Worm (Caenorhabditis elegans) whole organism, L4 larva: ENCODE data around the gene madf-11.

Source experiments
- D1046.2 ChIP-seq: fragments of 200-800 bp; sonication (Bioruptor generic); IDR thresholded peaks from 2 replicates; pipeline ENCODE4 v1.3.6; 2022; ENCODE audit warnings: missing genetic modification characterization, missing compliant biosample characterization
- F37D6.2 ChIP-seq: sonication (generic microtip); optimal IDR thresholded peaks from 2 replicates; lab custom pipeline; 2016; ENCODE audit warnings: mild to moderate bottlenecking, missing genetic modification characterization, missing compliant biosample characterization
- F49E8.2 ChIP-seq: sonication (generic microtip); optimal IDR thresholded peaks from 2 replicates; lab custom pipeline; 2016; ENCODE audit warnings: missing compliant biosample characterization, mild to moderate bottlenecking, missing genetic modification characterization, borderline replicate concordance
- T26A8.4 ChIP-seq: fragments of 200-800 bp; sonication (Bioruptor generic); IDR thresholded peaks from 2 replicates; pipeline ENCODE4 v1.3.6; 2022; ENCODE audit warnings: missing genetic modification characterization, missing compliant biosample characterization
- aha-1 ChIP-seq: fragments of 150-350 bp; peaks from one replicate; lab custom pipeline; 2014; ENCODE audit warnings: missing biosample characterization, missing genetic modification characterization
- aly-2 ChIP-seq: sonication (generic microtip); optimal IDR thresholded peaks from 2 replicates; lab custom pipeline; 2018; ENCODE audit warnings: missing biosample characterization, missing genetic modification characterization
- arid-1 ChIP-seq: fragments of 200-800 bp; sonication (Bioruptor generic); conservative IDR thresholded peaks from 2 replicates; pipeline ENCODE4 v1.3.6; 2022; ENCODE audit warnings: missing genetic modification reagents, missing genetic modification characterization, missing compliant biosample characterization
- ceh-20 ChIP-seq: fragments of 200-800 bp; sonication (Bioruptor generic); IDR thresholded peaks from 2 replicates; pipeline ENCODE4 v1.3.6; 2022; ENCODE audit warnings: missing genetic modification reagents, missing genetic modification characterization, missing compliant biosample characterization
- daf-16 ChIP-seq, 3 experiments: sonication (generic microtip); optimal IDR thresholded peaks; 2 replicates each; lab custom pipeline; 2016 to 2017; ENCODE audit warnings: missing genetic modification characterization in 3 of 3, missing genetic modification reagents in 3 of 3, mild to moderate bottlenecking in 2 of 3, missing compliant biosample characterization in 2 of 3, missing biosample characterization in 1 of 3, moderate library complexity in 1 of 3
- daf-19 ChIP-seq: fragments of 200-800 bp; sonication (Bioruptor generic); conservative IDR thresholded peaks from 2 replicates; pipeline ENCODE4 v1.3.6; 2022; ENCODE audit warnings: missing genetic modification characterization, missing compliant biosample characterization
- duxl-1 ChIP-seq: sonication (generic microtip); optimal IDR thresholded peaks from 2 replicates; lab custom pipeline; 2016; ENCODE audit warnings: mild to moderate bottlenecking, missing genetic modification characterization, moderate library complexity, missing compliant biosample characterization; ENCODE audit not compliant: poor library complexity
- dve-1 ChIP-seq: sonication (generic microtip); optimal IDR thresholded peaks from 2 replicates; lab custom pipeline; 2017; ENCODE audit warnings: antibody characterized with exemption, mild to moderate bottlenecking, missing genetic modification characterization, missing compliant biosample characterization; ENCODE audit not compliant: insufficient read depth
- egl-43 ChIP-seq: fragments of 200-800 bp; sonication (Bioruptor generic); IDR thresholded peaks from 2 replicates; pipeline ENCODE4 v1.3.6; 2022; ENCODE audit warnings: missing genetic modification reagents, missing genetic modification characterization, missing compliant biosample characterization
- gei-8 ChIP-seq: fragments of 200-800 bp; sonication (Bioruptor generic); optimal IDR thresholded peaks from 2 replicates; lab custom pipeline; 2018; ENCODE audit warnings: mild to moderate bottlenecking, missing genetic modification characterization, missing compliant biosample characterization
- hlh-11 ChIP-seq: fragments of 200-800 bp; sonication (Bioruptor generic); optimal IDR thresholded peaks from 2 replicates; lab custom pipeline; 2018; ENCODE audit warnings: mild to moderate bottlenecking, missing genetic modification characterization, missing compliant biosample characterization
- hlh-30 ChIP-seq: sonication (generic microtip); optimal IDR thresholded peaks from 2 replicates; lab custom pipeline; 2017; ENCODE audit warnings: antibody characterized with exemption, mild to moderate bottlenecking, missing genetic modification characterization, missing compliant biosample characterization; ENCODE audit not compliant: insufficient read depth
- jun-1 ChIP-seq: fragments of 150-350 bp; optimal IDR thresholded peaks from 2 replicates; lab custom pipeline; 2014; ENCODE audit warnings: missing biosample characterization, missing genetic modification reagents, missing genetic modification characterization
- lin-1 ChIP-seq: fragments of 200-800 bp; sonication (Bioruptor generic); IDR thresholded peaks from 2 replicates; pipeline ENCODE4 v1.3.6; 2022; ENCODE audit warnings: missing genetic modification reagents, missing genetic modification characterization, missing compliant biosample characterization
- lin-38 ChIP-seq: fragments of 200-800 bp; sonication (Bioruptor generic); IDR thresholded peaks from 2 replicates; pipeline ENCODE4 v1.3.6; 2022; ENCODE audit warnings: missing genetic modification reagents, missing genetic modification characterization, missing compliant biosample characterization
- lir-3 ChIP-seq: sonication (generic microtip); optimal IDR thresholded peaks from 2 replicates; lab custom pipeline; 2016; ENCODE audit warnings: mild to moderate bottlenecking, missing genetic modification characterization, missing compliant biosample characterization
- mdl-1 ChIP-seq, 2 experiments: fragments of 150-350 bp in 1 of 2; sonication (generic microtip) in 1 of 2; optimal IDR thresholded peaks; 2 replicates each; lab custom pipeline; 2014 to 2017; ENCODE audit warnings: missing biosample characterization in 2 of 2, missing genetic modification characterization in 2 of 2
- mes-2 ChIP-seq: sonication (generic microtip); optimal IDR thresholded peaks from 2 replicates; lab custom pipeline; 2016; ENCODE audit warnings: missing genotype, mild to moderate bottlenecking, missing genetic modification characterization, missing compliant biosample characterization; ENCODE audit not compliant: poor library complexity, severe bottlenecking
- nhr-102 ChIP-seq: sonication (generic microtip); optimal IDR thresholded peaks from 2 replicates; lab custom pipeline; 2016; ENCODE audit warnings: mild to moderate bottlenecking, missing genetic modification characterization, moderate library complexity, missing compliant biosample characterization
- nhr-111 ChIP-seq: fragments of 200-800 bp; sonication (Bioruptor generic); optimal IDR thresholded peaks from 2 replicates; lab custom pipeline; 2018; ENCODE audit warnings: mild to moderate bottlenecking, missing genetic modification characterization, missing compliant biosample characterization
- nhr-237 ChIP-seq: sonication (generic microtip); optimal IDR thresholded peaks from 2 replicates; lab custom pipeline; 2017; ENCODE audit warnings: missing biosample characterization, missing genetic modification characterization
- nhr-25 ChIP-seq: sonication (generic microtip); optimal IDR thresholded peaks from 2 replicates; lab custom pipeline; 2017; ENCODE audit warnings: missing genetic modification characterization, mild to moderate bottlenecking, missing compliant biosample characterization, antibody characterized with exemption, moderate library complexity, borderline replicate concordance; ENCODE audit not compliant: insufficient read depth
- nhr-28 ChIP-seq: fragments of 150-350 bp; optimal IDR thresholded peaks from 2 replicates; lab custom pipeline; 2014; ENCODE audit warnings: missing biosample characterization, missing genetic modification characterization
- nhr-42 ChIP-seq: fragments of 200-800 bp; sonication (Bioruptor generic); IDR thresholded peaks from 2 replicates; pipeline ENCODE4 v1.3.6; 2022; ENCODE audit warnings: missing genetic modification characterization, missing compliant biosample characterization
- nhr-48 ChIP-seq: sonication (generic microtip); optimal IDR thresholded peaks from 2 replicates; lab custom pipeline; 2016; ENCODE audit warnings: mild to moderate bottlenecking, missing genetic modification characterization, missing compliant biosample characterization
- nhr-6 ChIP-seq: fragments of 150-350 bp; optimal IDR thresholded peaks from 2 replicates; lab custom pipeline; 2014; ENCODE audit warnings: missing biosample characterization, missing genetic modification characterization
- nhr-77 ChIP-seq: fragments of 150-350 bp; optimal IDR thresholded peaks from 2 replicates; lab custom pipeline; 2014; ENCODE audit warnings: missing biosample characterization, missing genetic modification characterization
- pqm-1 ChIP-seq: sonication (generic microtip); optimal IDR thresholded peaks from 2 replicates; lab custom pipeline; 2017; ENCODE audit warnings: missing biosample characterization, missing genetic modification characterization
- rbr-2 ChIP-seq: sonication (generic microtip); optimal IDR thresholded peaks from 2 replicates; lab custom pipeline; 2016; ENCODE audit warnings: missing genotype, missing genetic modification characterization, missing compliant biosample characterization
- saeg-2 ChIP-seq: fragments of 200-800 bp; sonication (Bioruptor generic); IDR thresholded peaks from 2 replicates; pipeline ENCODE4 v1.3.6; 2022; ENCODE audit warnings: missing genetic modification reagents, missing genetic modification characterization, missing compliant biosample characterization
- sdz-12 ChIP-seq: fragments of 200-800 bp; sonication (Bioruptor generic); optimal IDR thresholded peaks from 2 replicates; lab custom pipeline; 2018; ENCODE audit warnings: mild to moderate bottlenecking, missing genetic modification characterization, missing compliant biosample characterization
- set-16 ChIP-seq: fragments of 200-800 bp; sonication (Bioruptor generic); IDR thresholded peaks from 2 replicates; pipeline ENCODE4 v1.3.6; 2022; ENCODE audit warnings: missing genetic modification reagents, missing genetic modification characterization, missing compliant biosample characterization
- snpc-4 ChIP-seq: fragments of 150-350 bp; optimal IDR thresholded peaks from 2 replicates; lab custom pipeline; 2014; ENCODE audit warnings: missing biosample characterization, missing genetic modification characterization
- spr-3 ChIP-seq: fragments of 200-800 bp; sonication (Bioruptor generic); optimal IDR thresholded peaks from 2 replicates; lab custom pipeline; 2018; ENCODE audit warnings: mild to moderate bottlenecking, missing genetic modification characterization, missing compliant biosample characterization
- tag-97 ChIP-seq: fragments of 200-800 bp; sonication (Bioruptor generic); IDR thresholded peaks from 2 replicates; pipeline ENCODE4 v1.3.6; 2022; ENCODE audit warnings: missing genetic modification characterization, missing compliant biosample characterization
- tra-1 ChIP-seq: fragments of 200-800 bp; sonication (Bioruptor generic); IDR thresholded peaks from 2 replicates; pipeline ENCODE4 v1.3.6; 2022; ENCODE audit warnings: missing genetic modification reagents, missing genetic modification characterization, missing compliant biosample characterization
- unc-130 ChIP-seq: sonication (generic microtip); optimal IDR thresholded peaks from 2 replicates; lab custom pipeline; 2016; ENCODE audit warnings: missing genetic modification reagents, missing genetic modification characterization, missing compliant biosample characterization
- unc-62 ChIP-seq, 3 experiments: fragments of 150-350 bp in 1 of 3; sonication (generic microtip); optimal IDR thresholded peaks in 2 of 3; peaks in 1 of 3; 1 replicate in 1 of 3; 2 replicates in 2 of 3; lab custom pipeline; 2014 to 2017; ENCODE audit warnings: missing biosample characterization in 3 of 3, missing genetic modification characterization in 3 of 3, missing genetic modification reagents in 3 of 3, missing genotype in 1 of 3
- zfp-2 ChIP-seq: sonication (generic microtip); optimal IDR thresholded peaks from 2 replicates; lab custom pipeline; 2016; ENCODE audit warnings: mild to moderate bottlenecking, missing genetic modification characterization, missing compliant biosample characterization
- zip-11 ChIP-seq: fragments of 200-800 bp; sonication (Bioruptor generic); IDR thresholded peaks from 2 replicates; pipeline ENCODE4 v1.3.6; 2022; ENCODE audit warnings: missing genetic modification characterization, missing compliant biosample characterization
- zip-2 ChIP-seq: fragments of 150-350 bp; optimal IDR thresholded peaks from 2 replicates; lab custom pipeline; 2014; ENCODE audit warnings: missing biosample characterization, missing genetic modification characterization
- ztf-11 ChIP-seq: fragments of 150-350 bp; optimal IDR thresholded peaks from 2 replicates; lab custom pipeline; 2014; ENCODE audit warnings: missing biosample characterization, missing genetic modification characterization

madf-11 gene

DNA sequence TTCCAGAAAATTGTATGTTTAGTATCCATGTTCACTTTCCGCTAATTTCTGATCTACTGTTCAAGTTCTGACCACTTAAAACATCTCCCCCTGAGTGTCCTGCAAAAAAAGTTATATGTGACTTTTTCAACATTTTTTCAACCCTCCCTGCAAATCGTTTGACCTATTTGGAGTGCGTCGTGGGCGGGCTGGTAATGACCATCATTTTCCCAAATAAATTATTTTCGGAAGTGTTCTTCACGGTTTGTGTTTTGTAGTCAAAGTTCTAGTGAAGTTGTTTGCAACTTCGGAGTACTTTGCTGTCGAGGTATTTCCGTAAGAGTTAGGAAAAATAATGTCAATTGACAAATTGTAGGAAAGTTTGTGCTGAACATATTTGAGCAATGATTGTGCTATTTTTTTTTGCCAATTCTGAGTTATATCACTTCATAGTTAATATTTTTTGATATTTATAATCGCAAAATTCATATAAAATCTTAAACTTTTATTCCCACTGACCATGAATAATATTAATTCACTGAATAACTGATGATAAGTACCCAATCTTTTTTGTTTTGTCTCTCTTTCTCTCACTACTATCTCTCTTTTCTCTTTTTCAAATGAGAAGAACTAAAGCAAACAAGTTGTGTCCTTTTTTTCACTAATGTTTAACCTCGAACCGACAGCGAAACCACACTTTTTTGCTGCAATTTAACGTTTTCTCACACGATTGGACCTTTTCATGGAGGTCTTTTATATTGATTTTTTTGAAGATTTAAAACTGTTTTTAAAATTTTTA is 19.1 kb upstream of the madf-11 start:
- no peak for TF ChIP-seq zip-11 (GFP tag; lab: Robert Waterston, UW)
- TF ChIP-seq nhr-28 = peak; percentile 66
- TF ChIP-seq mes-2 (tag; lab: Kevin White, UChicago) = no peak
- no peak for TF ChIP-seq ztf-11 (tag; lab: Kevin White, UChicago)
- TF ChIP-seq rbr-2 (tag; lab: Kevin White, UChicago) = no peak
- no peak for TF ChIP-seq lin-38 (GFP tag; lab: Robert Waterston, UW)
- peak in 1 of 2 experiments; percentile 78 for TF ChIP-seq unc-62 (GFP tag; optimal IDR thresholded peaks at IDR 0.05 in 1 of 2; lab: Kevin White, UChicago)
- TF ChIP-seq unc-62 (tag; optimal IDR thresholded peaks at IDR 0.05; lab: Kevin White, UChicago) = no peak
- peak; percentile 85 for TF ChIP-seq aha-1 (tag; lab: Kevin White, UChicago)
- TF ChIP-seq F49E8.2 (tag; lab: Kevin White, UChicago) = no peak
- TF ChIP-seq tra-1 = no peak
- TF ChIP-seq pqm-1 (tag; lab: Kevin White, UChicago) = no peak
- TF ChIP-seq nhr-48 = no peak
- no peak for TF ChIP-seq spr-3 (GFP tag; lab: Kevin White, UChicago)
- TF ChIP-seq nhr-111 (GFP tag; lab: Kevin White, UChicago) = no peak
- TF ChIP-seq nhr-6 (tag; lab: Kevin White, UChicago) = no peak
- TF ChIP-seq zfp-2 (tag; lab: Kevin White, UChicago) = no peak
- no peak for TF ChIP-seq daf-16 (GFP tag; optimal IDR thresholded peaks at IDR 0.05; lab: Kevin White, UChicago)
- TF ChIP-seq daf-16 (tag; optimal IDR thresholded peaks at IDR 0.05; lab: Kevin White, UChicago) = peak; percentile 27
- TF ChIP-seq sdz-12 = no peak
- no peak for TF ChIP-seq aly-2 (tag; lab: Kevin White, UChicago)

DNA sequence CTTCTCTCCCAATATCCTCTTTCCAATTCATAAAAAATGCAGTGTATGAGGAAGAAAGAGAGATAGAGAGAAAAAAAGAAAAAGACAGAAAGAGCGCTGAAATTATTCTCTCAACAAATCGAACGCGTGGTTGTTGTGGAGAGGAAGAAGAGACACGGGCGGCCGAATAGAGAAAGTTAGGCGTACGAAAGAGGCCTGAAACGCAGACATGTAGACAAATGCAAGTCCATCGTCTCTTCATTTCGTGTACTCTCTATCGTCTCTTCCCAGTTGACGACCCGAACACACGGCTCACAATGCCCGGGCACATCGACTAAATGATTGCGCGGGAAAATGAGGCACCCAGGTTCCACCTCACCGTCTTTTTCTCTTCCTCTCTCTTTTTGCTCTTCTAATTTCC is 17.9 kb upstream of the madf-11 start:
- TF ChIP-seq tag-97 (GFP tag; lab: Robert Waterston, UW) (no peak), snpc-4 (tag; lab: Kevin White, UChicago) (no peak), duxl-1 (tag; lab: Kevin White, UChicago) (peak; percentile 29), aha-1 (tag; lab: Kevin White, UChicago) (peak; percentile 8), lir-3 (no peak), set-16 (GFP tag; lab: Robert Waterston, UW) (peak; percentile 35; the same call in 1 of the 2 replicates), ztf-11 (tag; lab: Kevin White, UChicago) (no peak), unc-62 (GFP tag; optimal IDR thresholded peaks at IDR 0.05 in 1 of 2; lab: Kevin White, UChicago) (peak in 1 of 2 experiments; percentile 39), unc-62 (tag; optimal IDR thresholded peaks at IDR 0.05; lab: Kevin White, UChicago) (no peak), gei-8 (no peak), nhr-77 (tag; lab: Kevin White, UChicago) (peak; percentile 65), daf-19 (GFP tag; lab: Robert Waterston, UW) (no peak), zip-2 (tag; lab: Kevin White, UChicago) (peak; percentile 9), hlh-30 (tag; lab: Kevin White, UChicago) (peak; percentile 86), nhr-42 (GFP tag; lab: Robert Waterston, UW) (no peak), F37D6.2 (tag; lab: Kevin White, UChicago) (peak; percentile 29), nhr-48 (peak; percentile 45), egl-43 (GFP tag; lab: Robert Waterston, UW) (0 out of 2 replicates have a peak, but pooled peaks have one; percentile 69), mes-2 (tag; lab: Kevin White, UChicago) (peak; percentile 62), saeg-2 (GFP tag; lab: Robert Waterston, UW) (no peak), nhr-6 (tag; lab: Kevin White, UChicago) (no peak), nhr-25 (no peak), arid-1 (GFP tag; lab: Robert Waterston, UW) (no peak; the same call in 1 of the 2 replicates), nhr-102 (tag; lab: Kevin White, UChicago) (peak; percentile 18), unc-130 (GFP tag; lab: Kevin White, UChicago) (no peak), D1046.2 (GFP tag; lab: Robert Waterston, UW) (no peak), hlh-11 (peak; percentile 90), T26A8.4 (GFP tag; lab: Robert Waterston, UW) (no peak), lin-1 (GFP tag; lab: Robert Waterston, UW) (no peak), nhr-237 (no peak), ceh-20 (GFP tag; lab: Robert Waterston, UW) (no peak), zip-11 (GFP tag; lab: Robert Waterston, UW) (no peak), dve-1 (tag; lab: Kevin White, UChicago) (peak; percentile 47), mdl-1 (tag; optimal IDR thresholded peaks at IDR 0.05; lab: Kevin White, UChicago) (peak; percentile 41 to 85), jun-1 (no peak)
